Fruit fly (Drosophila melanogaster): ENCODE results near the gene CG46468.

CG46468 gene

dm6 chr2L:9576269-9576933 is 11.2 kb upstream of the CG46468 start, which contains the start of gene Mtpalpha (continued):
- TF ChIP-seq Dp (GFP tag; optimal IDR thresholded peaks at IDR 0.05), result peak; percentile 51
- TF ChIP-seq Dref (GFP tag; IDR thresholded peaks at IDR 0.05), result no peak
- TF ChIP-seq CG4854 (GFP tag; optimal IDR thresholded peaks at IDR 0.05), result no peak
- peak; percentile 4 for TF ChIP-seq Fer3 (tag; optimal IDR thresholded peaks at IDR 0.05)
- peak; percentile 28 for TF ChIP-seq CG1602 (GFP tag; optimal IDR thresholded peaks at IDR 0.05)
- 0 out of 3 replicates have a peak, but pooled peaks have one; percentile 20 for TF ChIP-seq row (GFP tag; IDR thresholded peaks at IDR 0.05)
- no peak for TF ChIP-seq cg (GFP tag; optimal IDR thresholded peaks at IDR 0.05)
- no peak for TF ChIP-seq CG4328 (GFP tag; optimal IDR thresholded peaks at IDR 0.05)
- TF ChIP-seq Atf3 (GFP tag; optimal IDR thresholded peaks at IDR 0.05), result no peak
- no peak for TF ChIP-seq CG14014 (GFP tag; IDR thresholded peaks at IDR 0.05)
- TF ChIP-seq fd3F (GFP tag; optimal IDR thresholded peaks at IDR 0.05), result no peak
- TF ChIP-seq CG14965 (GFP tag; optimal IDR thresholded peaks at IDR 0.05; ENCODE audit: borderline replicate concordance), result no peak
- peak; percentile 25; the same call in 1 of the 2 replicates for TF ChIP-seq E2f2 (GFP tag; IDR thresholded peaks at IDR 0.05)
- TF ChIP-seq ato (GFP tag; IDR thresholded peaks at IDR 0.05; ENCODE audit: partially characterized antibody), result no peak
- TF ChIP-seq CG12744 (GFP tag; optimal IDR thresholded peaks at IDR 0.05), result peak; percentile 27
- TF ChIP-seq hb (GFP tag; IDR thresholded peaks at IDR 0.05; ENCODE audit: partially characterized antibody), result no peak
- peak; percentile 32 for TF ChIP-seq dmrt11E (tag; optimal IDR thresholded peaks at IDR 0.05)
- TF ChIP-seq CG3065 (GFP tag; optimal IDR thresholded peaks at IDR 0.05), result peak; percentile 20
- peak; percentile 0 for TF ChIP-seq CG15514 (GFP tag; optimal IDR thresholded peaks at IDR 0.05)
- TF ChIP-seq Ets65A (GFP tag), result peak; percentile 58
- no peak for TF ChIP-seq CG1024 (GFP tag; IDR thresholded peaks at IDR 0.05)
- TF ChIP-seq CG10274 (GFP tag; optimal IDR thresholded peaks at IDR 0.05), result no peak
- no peak for TF ChIP-seq ara (GFP tag; IDR thresholded peaks at IDR 0.05)
- no peak for TF ChIP-seq HLH3B (GFP tag; IDR thresholded peaks at IDR 0.05)
- TF ChIP-seq CG2116 (GFP tag; optimal IDR thresholded peaks at IDR 0.05), result peak; percentile 22
- peak; percentile 32 for TF ChIP-seq CG10209 (GFP tag; optimal IDR thresholded peaks at IDR 0.05)
- no peak for TF ChIP-seq Ada2b (GFP tag; IDR thresholded peaks at IDR 0.05)
- no peak for TF ChIP-seq NC2α (GFP tag; optimal IDR thresholded peaks at IDR 0.05)
- no peak for TF ChIP-seq yki (optimal IDR thresholded peaks at IDR 0.05)
- no peak for TF ChIP-seq chn (GFP tag; optimal IDR thresholded peaks at IDR 0.05)
- TF ChIP-seq CG1832 (GFP tag; optimal IDR thresholded peaks at IDR 0.05), result no peak
- TF ChIP-seq peb (GFP tag; IDR thresholded peaks at IDR 0.05), result no peak
- no peak for TF ChIP-seq Opbp (GFP tag; IDR thresholded peaks at IDR 0.05; ENCODE audit: partially characterized antibody)
- no peak for TF ChIP-seq CG18262 (tag; optimal IDR thresholded peaks at IDR 0.05)
- TF ChIP-seq Fer2 (tag; optimal IDR thresholded peaks at IDR 0.05), result no peak
- peak; percentile 25 for TF ChIP-seq NfI (GFP tag; optimal IDR thresholded peaks at IDR 0.05)
- no peak for TF ChIP-seq zen (tag; optimal IDR thresholded peaks at IDR 0.05)
- TF ChIP-seq mam (GFP tag; optimal IDR thresholded peaks at IDR 0.05), result peak; percentile 44
- TF ChIP-seq abd-A (tag; optimal IDR thresholded peaks at IDR 0.05), result no peak
- TF ChIP-seq Deaf1 (tag; optimal IDR thresholded peaks at IDR 0.05), result no peak
- no peak for TF ChIP-seq odd (GFP tag; optimal IDR thresholded peaks at IDR 0.05)
- TF ChIP-seq CG30020 (tag; optimal IDR thresholded peaks at IDR 0.05), result no peak
- no peak for TF ChIP-seq Dad (GFP tag; optimal IDR thresholded peaks at IDR 0.05)
- TF ChIP-seq oc (tag; optimal IDR thresholded peaks at IDR 0.05), result no peak
- TF ChIP-seq Abd-B (GFP tag; optimal IDR thresholded peaks at IDR 0.05), result no peak
- no peak for TF ChIP-seq ab (GFP tag; optimal IDR thresholded peaks at IDR 0.05)
- TF ChIP-seq inv (GFP tag; IDR thresholded peaks at IDR 0.05; ENCODE audit: partially characterized antibody), result no peak
- TF ChIP-seq chif (GFP tag; optimal IDR thresholded peaks at IDR 0.05), result peak; percentile 23 to 67
- no peak for TF ChIP-seq tx (GFP tag; optimal IDR thresholded peaks at IDR 0.05)
- no peak for TF ChIP-seq seq (GFP tag; IDR thresholded peaks at IDR 0.05)
